Fruit fly (Drosophila melanogaster): ENCODE measurements around the gene neo.

The neo gene

dm6 chr3R:29861432-29862249 is 42.7 kb downstream of the neo start, which contains the start of the genes CG15514 and RpS8 (continued):
- TF ChIP-seq Asciz (GFP tag; optimal IDR thresholded peaks at IDR 0.05) (peak; percentile 56), Deaf1 (tag; optimal IDR thresholded peaks at IDR 0.05) (no peak), CG10267 (tag; optimal IDR thresholded peaks at IDR 0.05) (peak; percentile 75), CG6683 (GFP tag; optimal IDR thresholded peaks at IDR 0.05) (no peak), br (optimal IDR thresholded peaks at IDR 0.05) (no peak), zf30C (GFP tag; optimal IDR thresholded peaks at IDR 0.05) (peak; percentile 14), Ets65A (GFP tag) (peak; percentile 71), Aef1 (GFP tag; IDR thresholded peaks at IDR 0.05) (peak; percentile 45; the same call in 1 of the 3 replicates), Hand (GFP tag; optimal IDR thresholded peaks at IDR 0.05) (no peak), tgo (GFP tag; IDR thresholded peaks at IDR 0.05) (peak; percentile 37; the same call in 1 of the 3 replicates), abd-A (tag; optimal IDR thresholded peaks at IDR 0.05) (no peak), lab (GFP tag; optimal IDR thresholded peaks at IDR 0.05) (peak; percentile 84), Rx (GFP tag; IDR thresholded peaks at IDR 0.05) (peak; percentile 24; the same call in 1 of the 2 replicates), onecut (GFP tag; IDR thresholded peaks at IDR 0.05) (peak; percentile 67), CG10147 (GFP tag; optimal IDR thresholded peaks at IDR 0.05) (peak; percentile 50), Bgb (GFP tag; IDR thresholded peaks at IDR 0.05; ENCODE audit: partially characterized antibody) (0 out of 2 replicates have a peak, but pooled peaks have one; percentile 20), ato (GFP tag; IDR thresholded peaks at IDR 0.05; ENCODE audit: partially characterized antibody) (no peak), bab2 (GFP tag; optimal IDR thresholded peaks at IDR 0.05) (peak; percentile 13), luna (GFP tag; optimal IDR thresholded peaks at IDR 0.05) (no peak), CG15479 (GFP tag; optimal IDR thresholded peaks at IDR 0.05) (no peak), Eip74EF (GFP tag; optimal IDR thresholded peaks at IDR 0.05) (no peak), CG10274 (GFP tag; optimal IDR thresholded peaks at IDR 0.05) (peak; percentile 23), chn (GFP tag; optimal IDR thresholded peaks at IDR 0.05) (no peak), CG9797 (GFP tag; optimal IDR thresholded peaks at IDR 0.05) (peak; percentile 71), Optix (GFP tag; IDR thresholded peaks at IDR 0.05) (peak; percentile 33; the same call in 1 of the 3 replicates), Bteb2 (GFP tag; optimal IDR thresholded peaks at IDR 0.05) (no peak), C15 (GFP tag; IDR thresholded peaks at IDR 0.05) (no peak), Rfx (GFP tag; IDR thresholded peaks at IDR 0.05) (peak; percentile 73), az2 (GFP tag; optimal IDR thresholded peaks at IDR 0.05) (peak; percentile 29), Nf-YC (tag; optimal IDR thresholded peaks at IDR 0.05) (peak; percentile 68), GATAe (GFP tag; conservative IDR thresholded peaks at IDR 0.05) (no peak), Sry-β (GFP tag; optimal IDR thresholded peaks at IDR 0.05) (no peak), so (GFP tag; IDR thresholded peaks at IDR 0.05) (peak; percentile 74), CG9609 (GFP tag; optimal IDR thresholded peaks at IDR 0.05) (no peak), CG2875 (GFP tag; optimal IDR thresholded peaks at IDR 0.05) (peak; percentile 57), CG10321 (GFP tag; IDR thresholded peaks at IDR 0.05) (no peak), CG7556 (GFP tag; optimal IDR thresholded peaks at IDR 0.05) (peak; percentile 60), insv (GFP tag; optimal IDR thresholded peaks at IDR 0.05) (peak in 1 of 2 experiments; percentile 55), Hey (tag; optimal IDR thresholded peaks at IDR 0.05) (no peak), Chrac-16 (GFP tag; optimal IDR thresholded peaks at IDR 0.05) (no peak), CG6175 (GFP tag; IDR thresholded peaks at IDR 0.05) (no peak), Scr (GFP tag; IDR thresholded peaks at IDR 0.05; ENCODE audit: partially characterized antibody) (no peak), Sox100B (GFP tag; optimal IDR thresholded peaks at IDR 0.05) (no peak), CG10209 (GFP tag; optimal IDR thresholded peaks at IDR 0.05) (peak; percentile 66), CG8765 (GFP tag; IDR thresholded peaks at IDR 0.05) (no peak), CG12071 (GFP tag; optimal IDR thresholded peaks at IDR 0.05) (peak; percentile 42), gcm2 (GFP tag; optimal IDR thresholded peaks at IDR 0.05) (no peak), dm (GFP tag; optimal IDR thresholded peaks at IDR 0.05) (peak; percentile 99), ac (GFP tag; optimal IDR thresholded peaks at IDR 0.05) (no peak)

Measured in whole organism, embryonic.